Worm (Caenorhabditis elegans): ENCODE results near the gene R05D8.7.
A peak's percentile ranks its signal among the peaks of the same experiment; 100 is the strongest.

R05D8.7 gene

DNA sequence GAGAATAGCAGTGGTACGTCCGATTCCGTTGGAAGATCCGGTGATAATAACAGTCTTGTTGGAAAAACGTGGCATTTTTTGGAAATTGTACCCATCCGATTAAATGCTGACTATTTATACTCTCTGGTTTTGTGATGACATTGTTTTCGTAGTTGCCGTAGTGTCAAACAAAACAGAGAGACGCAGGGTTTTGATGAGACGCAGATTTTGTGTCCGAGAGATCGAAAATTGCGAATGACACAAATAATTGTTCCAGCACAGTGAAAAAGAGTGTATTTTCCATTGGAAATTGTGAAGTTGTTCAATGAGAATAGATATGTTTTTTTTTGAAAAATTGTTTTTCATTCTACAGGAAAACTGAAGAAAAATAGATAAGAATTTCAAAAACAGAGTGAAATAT is at the start of gene R05D8.7:
Gene R05D8.7, minus strand, starts transcription at position 104 of the 400 bp plus-strand sequence.
- TF ChIP-seq snpc-4 (tag; optimal IDR thresholded peaks at IDR 0.05) (no peak), nhr-237 (tag; optimal IDR thresholded peaks at IDR 0.05) (no peak), pha-4 (tag; optimal IDR thresholded peaks at IDR 0.05) (no peak), flh-1 (GFP tag; optimal IDR thresholded peaks at IDR 0.05) (no peak), lin-13 (tag; optimal IDR thresholded peaks at IDR 0.05) (no peak), ceh-39 (tag; optimal IDR thresholded peaks at IDR 0.05) (no peak), zip-8 (tag; optimal IDR thresholded peaks at IDR 0.05) (no peak), tbx-8 (GFP tag; optimal IDR thresholded peaks at IDR 0.05) (no peak), drap-1 (GFP tag; optimal IDR thresholded peaks at IDR 0.05) (no peak), ceh-43 (GFP tag; optimal IDR thresholded peaks at IDR 0.05) (no peak), lsy-2 (tag; optimal IDR thresholded peaks at IDR 0.05) (no peak), mep-1 (tag; optimal IDR thresholded peaks at IDR 0.05) (no peak), hlh-1 (tag; optimal IDR thresholded peaks at IDR 0.05) (no peak), nhr-28 (tag; optimal IDR thresholded peaks at IDR 0.05) (no peak), mls-2 (tag; optimal IDR thresholded peaks at IDR 0.05) (no peak), mab-5 (tag; optimal IDR thresholded peaks at IDR 0.05) (no peak), ham-2 (GFP tag; optimal IDR thresholded peaks at IDR 0.05) (no peak), nhr-2 (tag; optimal IDR thresholded peaks at IDR 0.05) (no peak), unc-62 (GFP tag; optimal IDR thresholded peaks at IDR 0.05) (no peak)

DNA sequence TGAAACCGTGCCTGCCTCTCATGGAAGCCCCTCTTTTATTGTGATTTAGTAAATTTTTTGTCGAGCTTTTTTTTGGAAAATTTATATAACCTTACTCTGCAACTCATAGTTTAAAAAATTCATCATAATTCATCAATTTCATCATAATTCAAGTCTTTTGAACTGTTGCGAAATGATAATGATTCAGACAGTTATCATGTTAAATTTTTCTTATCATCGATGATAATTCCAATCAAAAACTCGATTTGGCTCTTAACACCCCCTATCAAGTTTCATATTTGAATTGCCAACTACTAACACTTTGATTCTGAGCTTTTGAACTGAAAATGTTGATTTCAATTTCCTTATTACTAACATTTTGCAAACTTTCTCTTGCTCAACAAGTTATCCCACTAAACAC is 47.2 kb upstream of the R05D8.7 start, which contains the start of gene F54E2.1:
Gene F54E2.1, plus strand, starts transcription at position 235 of the 400 bp plus-strand sequence.
- TF ChIP-seq tbx-8 (GFP tag; optimal IDR thresholded peaks at IDR 0.05), result no peak
- no peak for TF ChIP-seq mls-2 (tag; optimal IDR thresholded peaks at IDR 0.05)
- no peak for TF ChIP-seq nhr-12 (tag; optimal IDR thresholded peaks at IDR 0.05)
- no peak for TF ChIP-seq sptf-1 (tag; optimal IDR thresholded peaks at IDR 0.05)
- TF ChIP-seq ceh-39 (tag; optimal IDR thresholded peaks at IDR 0.05), result no peak
- TF ChIP-seq hlh-1 (tag; optimal IDR thresholded peaks at IDR 0.05), result no peak
- no peak for TF ChIP-seq lsy-2 (tag; optimal IDR thresholded peaks at IDR 0.05)
- TF ChIP-seq unc-62 (GFP tag; optimal IDR thresholded peaks at IDR 0.05), result no peak
- TF ChIP-seq snpc-4 (tag; optimal IDR thresholded peaks at IDR 0.05), result no peak
- no peak for TF ChIP-seq bed-3 (GFP tag; optimal IDR thresholded peaks at IDR 0.05)
- TF ChIP-seq elt-1 (tag; optimal IDR thresholded peaks at IDR 0.05; ENCODE audit: borderline replicate concordance, insufficient read depth), result no peak
- no peak for TF ChIP-seq mab-5 (tag; optimal IDR thresholded peaks at IDR 0.05)
- no peak for TF ChIP-seq lin-32 (GFP tag; optimal IDR thresholded peaks at IDR 0.05)
- TF ChIP-seq mep-1 (tag; optimal IDR thresholded peaks at IDR 0.05), result no peak
- TF ChIP-seq ces-1 (GFP tag; optimal IDR thresholded peaks at IDR 0.05), result no peak
- TF ChIP-seq sem-2 (GFP tag; optimal IDR thresholded peaks at IDR 0.05), result no peak
- TF ChIP-seq lin-13 (tag; optimal IDR thresholded peaks at IDR 0.05), result no peak
- no peak for TF ChIP-seq M03D4.4 (tag; optimal IDR thresholded peaks at IDR 0.05)
- TF ChIP-seq nhr-28 (tag; optimal IDR thresholded peaks at IDR 0.05), result no peak

DNA sequence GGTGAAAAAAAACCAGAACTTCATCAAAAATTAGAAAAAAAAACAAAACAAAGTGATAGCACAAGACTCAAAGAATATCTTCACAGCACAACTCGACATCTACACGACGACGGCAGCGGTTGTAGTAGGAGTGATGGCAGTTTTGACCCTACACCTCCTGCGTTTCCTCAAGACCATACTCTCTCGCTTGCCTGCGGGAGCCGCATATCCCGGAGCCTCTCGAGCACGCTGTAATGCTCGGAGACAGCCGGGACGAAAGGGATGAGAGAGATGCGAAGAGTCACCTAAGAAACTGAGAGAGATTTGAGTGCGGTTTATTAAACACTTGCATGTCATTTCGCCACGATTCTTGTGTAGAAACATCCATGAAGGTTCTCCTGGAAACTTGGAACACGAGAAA is 46.4 kb upstream of the R05D8.7 start:
- TF ChIP-seq ztf-11 (tag; optimal IDR thresholded peaks at IDR 0.05), result no peak
- TF ChIP-seq tbx-8 (GFP tag; optimal IDR thresholded peaks at IDR 0.05), result no peak
- no peak for TF ChIP-seq ceh-43 (GFP tag; optimal IDR thresholded peaks at IDR 0.05)
- no peak for TF ChIP-seq ceh-39 (tag; optimal IDR thresholded peaks at IDR 0.05)
- peak; percentile 32 for TF ChIP-seq hlh-1 (tag; optimal IDR thresholded peaks at IDR 0.05)
- TF ChIP-seq cnd-1 (tag; optimal IDR thresholded peaks at IDR 0.05), result no peak
- TF ChIP-seq ces-1 (GFP tag; optimal IDR thresholded peaks at IDR 0.05), result no peak
- TF ChIP-seq zip-8 (tag; optimal IDR thresholded peaks at IDR 0.05), result no peak
- TF ChIP-seq nhr-12 (tag; optimal IDR thresholded peaks at IDR 0.05), result no peak
- TF ChIP-seq unc-120 (tag; optimal IDR thresholded peaks at IDR 0.05; ENCODE audit: poor library complexity, severe bottlenecking), result peak; percentile 46
- no peak for TF ChIP-seq pha-4 (tag; optimal IDR thresholded peaks at IDR 0.05)

DNA sequence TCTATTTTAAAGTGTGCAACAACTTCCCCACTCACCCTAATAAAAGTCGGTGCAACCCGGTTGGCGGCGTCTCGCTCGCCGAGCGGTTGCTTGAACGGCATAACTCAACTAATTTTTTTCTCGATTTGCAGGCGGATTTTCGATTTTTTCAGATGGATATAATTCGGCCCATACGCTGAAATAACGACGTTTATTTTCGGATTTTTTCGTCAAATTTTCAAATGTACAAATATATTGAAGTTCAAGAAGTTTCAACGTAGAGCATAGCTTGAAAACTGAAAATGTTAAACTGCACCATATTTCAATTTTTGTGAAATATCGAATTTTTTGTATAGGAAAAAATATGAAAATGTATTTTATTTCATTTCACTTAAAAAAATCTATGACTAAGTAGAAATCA is 44.8 kb upstream of the R05D8.7 start, which contains the start of gene ketn-1:
Gene ketn-1, minus strand, starts transcription at position 101 of the 400 bp plus-strand sequence.
- TF ChIP-seq nhr-76 (tag; optimal IDR thresholded peaks at IDR 0.05) (no peak), ztf-11 (tag; optimal IDR thresholded peaks at IDR 0.05) (no peak), unc-62 (GFP tag; optimal IDR thresholded peaks at IDR 0.05) (no peak), cnd-1 (tag; optimal IDR thresholded peaks at IDR 0.05) (no peak), unc-120 (tag; optimal IDR thresholded peaks at IDR 0.05; ENCODE audit: poor library complexity, severe bottlenecking) (no peak), nhr-12 (tag; optimal IDR thresholded peaks at IDR 0.05) (no peak), elt-1 (tag; optimal IDR thresholded peaks at IDR 0.05; ENCODE audit: borderline replicate concordance, insufficient read depth) (no peak), elt-3 (tag; optimal IDR thresholded peaks at IDR 0.05) (no peak), lin-13 (tag; optimal IDR thresholded peaks at IDR 0.05) (no peak), nhr-2 (tag; optimal IDR thresholded peaks at IDR 0.05) (no peak), tbx-8 (GFP tag; optimal IDR thresholded peaks at IDR 0.05) (no peak), drap-1 (GFP tag; optimal IDR thresholded peaks at IDR 0.05) (no peak), nhr-237 (tag; optimal IDR thresholded peaks at IDR 0.05) (no peak)
